Fruit fly (Drosophila melanogaster): ENCODE results near the gene CG31365.

- TF ChIP-seq CG12605 (GFP tag; IDR thresholded peaks at IDR 0.05) (no peak), Ets98B (GFP tag; IDR thresholded peaks at IDR 0.05) (no peak), CG15710 (tag; optimal IDR thresholded peaks at IDR 0.05) (no peak), D1 (tag; optimal IDR thresholded peaks at IDR 0.05) (no peak), CG14655 (GFP tag; optimal IDR thresholded peaks at IDR 0.05) (no peak), gl (tag; optimal IDR thresholded peaks at IDR 0.05) (no peak), fd96Ca (GFP tag; IDR thresholded peaks at IDR 0.05) (no peak), CG32121 (GFP tag; IDR thresholded peaks at IDR 0.05) (no peak), EcR (GFP tag; optimal IDR thresholded peaks at IDR 0.05) (no peak)
These were observed 45.0 kb downstream of the CG31365 start for dm6 chr3R:23081265-23081664.

Data from whole organism, pupa.